Fruit fly (Drosophila melanogaster): ENCODE measurements around the gene Ykt6.

dm6 chrX:7874094-7874493, 46.1 kb upstream of the Ykt6 start, which contains the start of gene Ir7c:
- no peak for TF ChIP-seq CG8478 (optimal IDR thresholded peaks at IDR 0.05)
- TF ChIP-seq CTCF (optimal IDR thresholded peaks at IDR 0.05), result no peak

Measured in S2 (cell line).